Worm (Caenorhabditis elegans): ENCODE measurements around the gene tbc-19.

ce11 chrX:14044362-14044761, 32.0 kb upstream of the tbc-19 start:
- no peak for TF ChIP-seq him-1 (tag; optimal IDR thresholded peaks at IDR 0.05)
- TF ChIP-seq W03F9.2 (tag; optimal IDR thresholded peaks at IDR 0.05), result no peak
- TF ChIP-seq dao-5 (tag; optimal IDR thresholded peaks at IDR 0.05), result no peak
